Fruit fly (Drosophila melanogaster): ENCODE results near the gene Reph.

The Reph gene

dm6 chr2L:3813255-3813875, 10.0 kb downstream of the Reph start, which contains the start of gene CG3407 (continued):
- TF ChIP-seq Ptx1 (GFP tag; IDR thresholded peaks at IDR 0.05) (peak; percentile 55), CG7556 (GFP tag; optimal IDR thresholded peaks at IDR 0.05) (no peak), seq (GFP tag; IDR thresholded peaks at IDR 0.05) (no peak), Gug (GFP tag; IDR thresholded peaks at IDR 0.05) (no peak; the same call in 3 of the 4 replicates), prd (optimal IDR thresholded peaks at IDR 0.05) (no peak), prd (GFP tag; IDR thresholded peaks at IDR 0.05) (no peak), h (optimal IDR thresholded peaks at IDR 0.05) (no peak), hbn (GFP tag; IDR thresholded peaks at IDR 0.05; ENCODE audit: partially characterized antibody) (peak; percentile 61), CG6765 (GFP tag; optimal IDR thresholded peaks at IDR 0.05) (no peak), exex (tag; optimal IDR thresholded peaks at IDR 0.05) (no peak), cad (GFP tag; optimal IDR thresholded peaks at IDR 0.05) (no peak), CG11696 (GFP tag; IDR thresholded peaks at IDR 0.05) (no peak), CG4404 (GFP tag; IDR thresholded peaks at IDR 0.05) (no peak), CG2202 (tag; optimal IDR thresholded peaks at IDR 0.05) (no peak), Dek (tag; optimal IDR thresholded peaks at IDR 0.05) (peak; percentile 60), CG3847 (GFP tag; IDR thresholded peaks at IDR 0.05) (peak; percentile 76), CG10462 (GFP tag; optimal IDR thresholded peaks at IDR 0.05) (peak; percentile 46), gsb (GFP tag; IDR thresholded peaks at IDR 0.05) (no peak), CG3065 (GFP tag; optimal IDR thresholded peaks at IDR 0.05) (no peak), stwl (tag; optimal IDR thresholded peaks at IDR 0.05) (peak; percentile 97), CG8388 (GFP tag; optimal IDR thresholded peaks at IDR 0.05) (no peak), Tbp (GFP tag; optimal IDR thresholded peaks at IDR 0.05) (no peak), CG17385 (GFP tag; optimal IDR thresholded peaks at IDR 0.05) (no peak), knrl (GFP tag; IDR thresholded peaks at IDR 0.05; ENCODE audit: partially characterized antibody) (peak; percentile 72), fd102C (GFP tag; optimal IDR thresholded peaks at IDR 0.05) (peak; percentile 18), CG11093 (GFP tag; IDR thresholded peaks at IDR 0.05) (no peak), slp2 (GFP tag; optimal IDR thresholded peaks at IDR 0.05) (peak; percentile 33), BEAF-32 (GFP tag; optimal IDR thresholded peaks at IDR 0.05) (peak; percentile 66), CG4820 (GFP tag; optimal IDR thresholded peaks at IDR 0.05) (peak; percentile 7), CG3281 (GFP tag; optimal IDR thresholded peaks at IDR 0.05) (no peak), D (optimal IDR thresholded peaks at IDR 0.05) (no peak), D (GFP tag; optimal IDR thresholded peaks at IDR 0.05) (no peak), Elba2 (GFP tag; optimal IDR thresholded peaks at IDR 0.05) (peak; percentile 1), CG10565 (GFP tag; optimal IDR thresholded peaks at IDR 0.05) (no peak), ac (GFP tag; optimal IDR thresholded peaks at IDR 0.05) (no peak), shn (GFP tag; optimal IDR thresholded peaks at IDR 0.05) (peak; percentile 59), fd3F (GFP tag; optimal IDR thresholded peaks at IDR 0.05) (no peak), CG17802 (tag; optimal IDR thresholded peaks at IDR 0.05) (no peak), Camta (GFP tag; optimal IDR thresholded peaks at IDR 0.05) (no peak), Rfx (GFP tag; IDR thresholded peaks at IDR 0.05) (peak; percentile 80), CTCF (GFP tag; optimal IDR thresholded peaks at IDR 0.05) (no peak), CG3407 (GFP tag; optimal IDR thresholded peaks at IDR 0.05) (peak; percentile 34), bab2 (GFP tag; optimal IDR thresholded peaks at IDR 0.05) (no peak), CG9609 (GFP tag; optimal IDR thresholded peaks at IDR 0.05) (peak; percentile 49), CG31441 (GFP tag; IDR thresholded peaks at IDR 0.05) (no peak), slbo (GFP tag; IDR thresholded peaks at IDR 0.05) (peak; percentile 76), CG31388 (GFP tag; optimal IDR thresholded peaks at IDR 0.05) (no peak), sd (tag; optimal IDR thresholded peaks at IDR 0.05) (no peak), Rx (GFP tag; IDR thresholded peaks at IDR 0.05) (no peak), da (GFP tag; optimal IDR thresholded peaks at IDR 0.05) (no peak), CG43689 (GFP tag; IDR thresholded peaks at IDR 0.05) (no peak), tgo (GFP tag; IDR thresholded peaks at IDR 0.05) (no peak), sens-2 (GFP tag; IDR thresholded peaks at IDR 0.05) (no peak)
